Worm (Caenorhabditis elegans) whole organism, L2 larva: Measurements from ENCODE around the gene dyf-2.

Experiments
- C34F6.9 ChIP-seq: fragments of 150-350 bp; optimal IDR thresholded peaks from 2 replicates; lab custom pipeline; 2014; ENCODE audit warnings: missing biosample characterization, missing genetic modification characterization
- F13H6.1 ChIP-seq: sonication (generic microtip); optimal IDR thresholded peaks from 2 replicates; lab custom pipeline; 2016; ENCODE audit warnings: missing genetic modification characterization, missing compliant biosample characterization
- R02D3.7 ChIP-seq: fragments of 150-350 bp; optimal IDR thresholded peaks from 2 replicates; lab custom pipeline; 2014; ENCODE audit warnings: missing biosample characterization, missing genetic modification characterization
- ZK546.5 ChIP-seq: sonication (generic microtip); optimal IDR thresholded peaks from 2 replicates; lab custom pipeline; 2017; ENCODE audit warnings: missing biosample characterization, missing genetic modification characterization
- aly-2 ChIP-seq: fragments of 150-350 bp; optimal IDR thresholded peaks from 2 replicates; lab custom pipeline; 2014; ENCODE audit warnings: missing biosample characterization, missing genetic modification characterization
- crh-2 ChIP-seq: sonication (generic microtip); optimal IDR thresholded peaks from 2 replicates; lab custom pipeline; 2017; ENCODE audit warnings: missing biosample characterization, missing genetic modification characterization
- lin-11 ChIP-seq: fragments of 150-350 bp; sonication (generic microtip); optimal IDR thresholded peaks from 2 replicates; lab custom pipeline; 2014; ENCODE audit warnings: missing biosample characterization, missing genetic modification characterization, inconsistent platforms, mixed read lengths
- lin-13 ChIP-seq: fragments of 150-350 bp; optimal IDR thresholded peaks from 2 replicates; lab custom pipeline; 2014; ENCODE audit warnings: missing biosample characterization, missing genetic modification reagents, missing genetic modification characterization
- lin-39 ChIP-seq: fragments of 150-350 bp; optimal IDR thresholded peaks from 2 replicates; lab custom pipeline; 2014; ENCODE audit warnings: missing biosample characterization, missing genetic modification reagents, missing genetic modification characterization
- lsy-2 ChIP-seq, 2 experiments: fragments of 150-350 bp in 1 of 2; sonication (generic microtip) in 1 of 2; optimal IDR thresholded peaks; 2 replicates each; lab custom pipeline; 2014 to 2017; ENCODE audit warnings: missing biosample characterization in 2 of 2, missing genetic modification characterization in 2 of 2
- mab-5 ChIP-seq: fragments of 150-350 bp; optimal IDR thresholded peaks from 2 replicates; lab custom pipeline; 2014; ENCODE audit warnings: missing biosample characterization, missing genetic modification characterization
- mbf-1 ChIP-seq: sonication (generic microtip); optimal IDR thresholded peaks from 2 replicates; lab custom pipeline; 2017; ENCODE audit warnings: missing biosample characterization, missing genetic modification characterization
- mdl-1 ChIP-seq, 2 experiments: fragments of 150-350 bp in 1 of 2; sonication (generic microtip) in 1 of 2; optimal IDR thresholded peaks; 2 replicates each; lab custom pipeline; 2017; ENCODE audit warnings: missing biosample characterization in 2 of 2, missing genetic modification characterization in 2 of 2
- nhr-10 ChIP-seq: sonication (generic microtip); optimal IDR thresholded peaks from 2 replicates; lab custom pipeline; 2017; ENCODE audit warnings: missing biosample characterization, missing genetic modification characterization
- nhr-11 ChIP-seq: fragments of 150-350 bp; optimal IDR thresholded peaks from 2 replicates; lab custom pipeline; 2014; ENCODE audit warnings: missing biosample characterization, missing genetic modification characterization
- nhr-129 ChIP-seq: fragments of 150-350 bp; optimal IDR thresholded peaks from 2 replicates; lab custom pipeline; 2014; ENCODE audit warnings: missing biosample characterization, missing genetic modification characterization
- nhr-21 ChIP-seq: fragments of 150-350 bp; optimal IDR thresholded peaks from 2 replicates; lab custom pipeline; 2014; ENCODE audit warnings: missing biosample characterization, missing genetic modification characterization
- nhr-6 ChIP-seq: fragments of 150-350 bp; optimal IDR thresholded peaks from 2 replicates; lab custom pipeline; 2014; ENCODE audit warnings: missing biosample characterization, missing genetic modification characterization
- nhr-77 ChIP-seq: fragments of 150-350 bp; optimal IDR thresholded peaks from 2 replicates; lab custom pipeline; 2014; ENCODE audit warnings: missing biosample characterization, missing genetic modification characterization
- sem-4 ChIP-seq: fragments of 150-350 bp; optimal IDR thresholded peaks from 2 replicates; lab custom pipeline; 2014; ENCODE audit warnings: missing biosample characterization, missing genetic modification reagents, missing genetic modification characterization
- sma-3 ChIP-seq: sonication (generic microtip); optimal IDR thresholded peaks from 2 replicates; lab custom pipeline; 2016; ENCODE audit warnings: missing genetic modification reagents, missing genetic modification characterization, missing compliant biosample characterization
- sma-9 ChIP-seq, 2 experiments: fragments of 150-350 bp in 1 of 2; sonication (generic microtip) in 1 of 2; optimal IDR thresholded peaks; 2 replicates each; lab custom pipeline; 2014 to 2016; ENCODE audit warnings: missing genetic modification characterization in 2 of 2, mild to moderate bottlenecking in 1 of 2, missing biosample characterization in 1 of 2, missing compliant biosample characterization in 1 of 2, missing genetic modification reagents in 1 of 2, moderate library complexity in 1 of 2
- snpc-4 ChIP-seq: fragments of 150-350 bp; optimal IDR thresholded peaks from 2 replicates; lab custom pipeline; 2014; ENCODE audit warnings: missing biosample characterization, missing genetic modification characterization
- unc-55 ChIP-seq: fragments of 150-350 bp; sonication (generic microtip); optimal IDR thresholded peaks from 3 replicates; lab custom pipeline; 2014; ENCODE audit warnings: missing biosample characterization, missing genetic modification reagents, missing genetic modification characterization
- unc-62 ChIP-seq: fragments of 150-350 bp; optimal IDR thresholded peaks from 2 replicates; lab custom pipeline; 2014; ENCODE audit warnings: missing biosample characterization, missing genetic modification reagents, missing genetic modification characterization
- zag-1 ChIP-seq: fragments of 150-350 bp; optimal IDR thresholded peaks from 2 replicates; lab custom pipeline; 2014; ENCODE audit warnings: missing biosample characterization, missing genetic modification characterization
- ztf-1 ChIP-seq: fragments of 200-800 bp; sonication (Bioruptor generic); conservative IDR thresholded peaks from 2 replicates; pipeline ENCODE4 v1.3.6; 2022; ENCODE audit warnings: missing genetic modification characterization, missing compliant biosample characterization
- ztf-4 ChIP-seq: fragments of 150-350 bp; optimal IDR thresholded peaks from 2 replicates; lab custom pipeline; 2014; ENCODE audit warnings: missing biosample characterization, missing genetic modification characterization

Gene dyf-2

DNA sequence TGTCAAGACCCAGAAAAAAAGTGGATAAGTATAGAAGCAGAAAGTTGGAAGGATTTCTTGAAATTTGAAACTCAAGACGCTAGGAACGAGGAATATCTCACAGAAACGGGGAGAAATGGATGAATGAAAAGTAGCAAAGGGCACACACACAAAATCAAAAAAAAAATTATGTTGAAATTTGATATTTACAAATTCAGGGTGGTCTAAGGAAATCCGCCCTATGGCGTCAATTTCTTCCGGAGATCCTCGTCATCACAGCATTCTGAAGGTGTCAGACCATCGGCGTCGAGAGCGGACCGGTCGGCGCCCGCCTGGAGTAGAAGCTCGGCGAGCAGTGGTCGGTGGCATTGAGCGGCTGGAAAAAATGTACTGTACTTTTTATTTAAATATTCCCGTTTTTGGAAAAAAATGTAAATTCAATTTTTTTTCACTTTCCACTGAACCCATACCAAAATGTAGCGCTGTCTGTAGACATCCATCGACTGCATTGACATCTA is 46.2 kb downstream of the dyf-2 start:
- TF ChIP-seq R02D3.7 (tag; lab: Kevin White, UChicago) (no peak), lin-13 (no peak), F13H6.1 (tag; lab: Kevin White, UChicago) (no peak), aly-2 (tag; lab: Kevin White, UChicago) (no peak)

DNA sequence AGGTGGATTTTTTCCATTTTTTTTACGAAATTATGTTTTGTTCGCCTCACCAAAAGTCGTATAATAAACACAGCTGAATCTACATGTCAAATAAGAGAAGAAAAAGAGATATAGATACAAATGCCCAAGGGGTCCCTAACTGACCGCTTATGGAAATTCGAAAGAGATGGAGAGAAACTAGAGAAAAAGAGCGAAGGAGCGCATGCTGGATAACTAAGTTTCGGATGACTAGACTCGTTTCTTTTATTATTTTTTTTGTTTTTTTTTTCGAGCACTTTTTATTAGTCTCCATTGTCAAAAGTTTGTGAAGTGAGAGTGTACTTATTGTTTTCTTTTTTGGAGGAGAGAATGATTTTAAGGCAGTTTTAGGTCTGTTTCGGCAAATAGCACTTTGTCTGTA is 48.6 kb downstream of the dyf-2 start:
- TF ChIP-seq mdl-1 (tag; optimal IDR thresholded peaks at IDR 0.05; lab: Kevin White, UChicago) (peak in 1 of 2 experiments; percentile 35), ztf-4 (tag; lab: Kevin White, UChicago) (no peak), crh-2 (tag; lab: Kevin White, UChicago) (no peak), sma-9 (GFP tag; optimal IDR thresholded peaks at IDR 0.05; lab: Kevin White, UChicago) (no peak), sma-9 (tag; optimal IDR thresholded peaks at IDR 0.05; lab: Kevin White, UChicago) (no peak), ztf-1 (no peak), nhr-6 (tag; lab: Kevin White, UChicago) (no peak), unc-55 (peak; percentile 5), nhr-21 (no peak), nhr-10 (tag; lab: Kevin White, UChicago) (no peak), F13H6.1 (tag; lab: Kevin White, UChicago) (peak; percentile 31), C34F6.9 (tag; lab: Kevin White, UChicago) (peak; percentile 51), lsy-2 (tag; optimal IDR thresholded peaks at IDR 0.05; lab: Kevin White, UChicago) (peak in 1 of 2 experiments; percentile 46)

DNA sequence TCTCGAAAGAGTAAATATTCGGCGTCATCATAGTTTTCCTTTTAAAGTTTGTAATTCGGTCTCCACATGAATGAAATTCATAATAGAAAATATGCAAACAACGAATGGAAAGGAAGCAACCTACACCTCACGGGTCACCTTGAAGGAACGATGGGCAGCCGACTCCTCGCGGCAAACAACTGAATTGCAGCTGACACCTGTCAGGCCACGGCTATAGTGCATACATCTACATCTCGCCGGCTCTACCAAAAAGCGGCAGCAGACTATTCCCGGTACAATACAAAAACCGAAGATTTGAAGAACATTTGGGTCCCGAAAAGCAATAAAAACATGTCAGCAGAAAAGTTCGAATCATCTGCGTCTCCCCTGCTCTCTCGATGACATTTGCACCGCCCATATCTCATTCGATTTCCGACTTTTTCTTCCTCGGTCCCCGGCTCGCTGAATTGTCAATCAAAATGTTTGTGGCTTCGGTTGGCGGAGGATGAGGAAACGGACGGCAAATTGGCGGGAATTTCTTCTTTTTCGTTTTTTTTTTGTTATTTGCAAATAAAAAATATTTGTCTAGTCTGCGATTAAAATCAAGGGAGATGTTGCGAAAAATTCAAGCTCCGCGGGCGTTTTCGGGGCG is 50.4 kb downstream of the dyf-2 start:
- TF ChIP-seq lin-39 (tag; lab: Kevin White, UChicago) (no peak), C34F6.9 (tag; lab: Kevin White, UChicago) (peak; percentile 48), nhr-129 (tag; lab: Kevin White, UChicago) (peak; percentile 10), mbf-1 (tag; lab: Kevin White, UChicago) (no peak), F13H6.1 (tag; lab: Kevin White, UChicago) (peak; percentile 6), ZK546.5 (tag; lab: Kevin White, UChicago) (no peak), sma-3 (GFP tag; lab: Kevin White, UChicago) (no peak), snpc-4 (peak; percentile 59), nhr-11 (tag; lab: Kevin White, UChicago) (no peak), lin-11 (tag; lab: Kevin White, UChicago) (no peak), crh-2 (tag; lab: Kevin White, UChicago) (no peak), unc-62 (GFP tag; lab: Kevin White, UChicago) (no peak), nhr-10 (tag; lab: Kevin White, UChicago) (no peak), zag-1 (tag; lab: Kevin White, UChicago) (peak; percentile 19), sma-9 (GFP tag; optimal IDR thresholded peaks at IDR 0.05; lab: Kevin White, UChicago) (peak; percentile 4), sma-9 (tag; optimal IDR thresholded peaks at IDR 0.05; lab: Kevin White, UChicago) (no peak), nhr-77 (tag; lab: Kevin White, UChicago) (no peak), lsy-2 (tag; optimal IDR thresholded peaks at IDR 0.05; lab: Kevin White, UChicago) (peak in 1 of 2 experiments; percentile 30), mdl-1 (tag; optimal IDR thresholded peaks at IDR 0.05; lab: Kevin White, UChicago) (no peak), sem-4 (tag; lab: Kevin White, UChicago) (no peak)

DNA sequence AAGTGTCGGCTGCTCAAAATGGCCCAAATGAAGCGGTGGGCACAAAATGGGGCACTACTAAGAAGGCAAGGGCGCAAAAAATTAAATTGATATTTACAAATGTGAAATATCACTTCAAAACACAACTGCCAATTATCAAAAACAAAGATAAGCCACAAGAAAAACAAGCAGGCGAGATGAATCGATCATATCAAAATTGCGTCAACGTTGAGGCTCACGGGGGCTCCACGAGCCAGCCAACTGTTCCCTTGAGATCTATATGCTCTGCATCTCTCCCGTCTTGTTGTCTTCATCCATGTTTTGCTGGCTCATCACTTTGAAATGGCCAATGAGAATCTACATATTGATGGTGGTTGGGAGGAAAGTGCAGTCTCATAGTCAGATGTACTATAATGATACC is 51.0 kb downstream of the dyf-2 start:
- TF ChIP-seq crh-2 (tag; lab: Kevin White, UChicago) = peak; percentile 17
- TF ChIP-seq lsy-2 (tag; optimal IDR thresholded peaks at IDR 0.05; lab: Kevin White, UChicago) = peak in 1 of 2 experiments; percentile 17
- no peak for TF ChIP-seq R02D3.7 (tag; lab: Kevin White, UChicago)
- TF ChIP-seq sma-9 (GFP tag; optimal IDR thresholded peaks at IDR 0.05; lab: Kevin White, UChicago) = peak; percentile 4
- no peak for TF ChIP-seq sma-9 (tag; optimal IDR thresholded peaks at IDR 0.05; lab: Kevin White, UChicago)
- TF ChIP-seq lin-39 (tag; lab: Kevin White, UChicago) = no peak
- TF ChIP-seq mab-5 (tag; lab: Kevin White, UChicago) = peak; percentile 35
- TF ChIP-seq ztf-4 (tag; lab: Kevin White, UChicago) = no peak
- TF ChIP-seq nhr-129 (tag; lab: Kevin White, UChicago) = peak; percentile 21

DNA sequence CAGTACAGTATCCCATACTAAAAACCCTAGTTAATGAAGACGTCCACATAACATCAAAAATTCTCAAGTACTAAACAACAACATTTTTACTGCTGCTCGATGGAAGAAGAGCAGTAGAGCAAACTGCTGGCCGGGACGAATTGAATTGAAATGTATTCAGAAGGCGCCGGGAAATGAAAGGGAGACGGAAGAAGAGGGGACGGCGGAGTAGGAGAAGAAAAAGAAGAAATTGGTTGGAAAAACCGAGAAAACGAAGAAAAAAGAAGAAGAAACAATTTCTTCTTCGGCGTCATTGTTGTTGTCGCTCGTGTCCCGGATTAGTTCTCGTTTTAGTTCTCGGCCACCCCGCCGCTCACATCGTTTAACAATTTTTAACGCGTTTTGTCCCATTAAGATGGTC is 52.4 kb downstream of the dyf-2 start:
- TF ChIP-seq unc-55 = peak; percentile 12
- TF ChIP-seq crh-2 (tag; lab: Kevin White, UChicago) = no peak
- no peak for TF ChIP-seq sma-9 (GFP tag; optimal IDR thresholded peaks at IDR 0.05; lab: Kevin White, UChicago)
- no peak for TF ChIP-seq sma-9 (tag; optimal IDR thresholded peaks at IDR 0.05; lab: Kevin White, UChicago)
